Worm (Caenorhabditis elegans): ENCODE measurements around the gene F40A3.4.

DNA sequence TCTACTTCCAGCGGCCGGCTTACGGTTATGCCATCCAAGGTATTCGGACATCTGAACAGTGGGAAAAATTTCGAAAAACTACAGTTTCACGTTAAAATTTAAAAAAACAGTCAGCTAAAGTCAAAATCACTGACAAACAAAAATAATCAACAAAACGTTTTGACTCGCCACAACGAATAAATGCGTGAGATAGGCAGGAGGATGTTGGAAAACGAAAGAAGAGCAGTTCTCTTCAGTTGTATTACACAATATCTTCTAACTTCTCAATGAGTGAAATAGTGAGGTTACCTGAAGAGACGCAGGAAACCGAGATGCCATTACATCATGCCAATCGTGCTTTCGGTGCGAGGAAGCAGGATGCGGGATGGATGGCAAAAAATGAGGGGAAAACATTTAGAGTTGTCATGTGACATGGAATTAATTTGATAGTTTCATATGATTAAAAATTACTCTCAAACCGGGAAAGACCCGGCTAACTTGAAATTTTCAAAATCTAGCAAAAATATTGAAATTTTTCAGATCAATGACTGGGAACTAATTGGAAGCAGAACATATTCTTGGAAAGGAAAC, 18.3 kb downstream of the F40A3.4 start, which contains the start of gene F40A3.6:
- TF ChIP-seq lsy-2 (tag; optimal IDR thresholded peaks at IDR 0.05) (peak; percentile 39 to 41), ceh-82 (tag; optimal IDR thresholded peaks at IDR 0.05) (no peak), lin-15B (tag; optimal IDR thresholded peaks at IDR 0.05) (no peak), egl-27 (tag; optimal IDR thresholded peaks at IDR 0.05) (no peak), ztf-11 (tag; optimal IDR thresholded peaks at IDR 0.05) (no peak), tlp-1 (tag; optimal IDR thresholded peaks at IDR 0.05) (no peak), mdl-1 (tag; optimal IDR thresholded peaks at IDR 0.05) (no peak), zag-1 (tag; optimal IDR thresholded peaks at IDR 0.05) (no peak)
